Worm (Caenorhabditis elegans): ENCODE results near the gene C34C12.7.

ce11 chrIII:3452563-3453210 is 35.5 kb downstream of the C34C12.7 start, which contains the start of the genes K01A11.3 and C34C12.12:
- no peak for TF ChIP-seq W03F9.2 (tag; optimal IDR thresholded peaks at IDR 0.05)
- TF ChIP-seq dao-5 (tag; optimal IDR thresholded peaks at IDR 0.05), result no peak
- no peak for TF ChIP-seq him-1 (tag; optimal IDR thresholded peaks at IDR 0.05)

All from whole organism, L4/young adult.